Worm (Caenorhabditis elegans): ENCODE results near the gene pals-26.
A peak's percentile ranks its signal among the peaks of the same experiment; 100 is the strongest.

pals-26 gene

DNA sequence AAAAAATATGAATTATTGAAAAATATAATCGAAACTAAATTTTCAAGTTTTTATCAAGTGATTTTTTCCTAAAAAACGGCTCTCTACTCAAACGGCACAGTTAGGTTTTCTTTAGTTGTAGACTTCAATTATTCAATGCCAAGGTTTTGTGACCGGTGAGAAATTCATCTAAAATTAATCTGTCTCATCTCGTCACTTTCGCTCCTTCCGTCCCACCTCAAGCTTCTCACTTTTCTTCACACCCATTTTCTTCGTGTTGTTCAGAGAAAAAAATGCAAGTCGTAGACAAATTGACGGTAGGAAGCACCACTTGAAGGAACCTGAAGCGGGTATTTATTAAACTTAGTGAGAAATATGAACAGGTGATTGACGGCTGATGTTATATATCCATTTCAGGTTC is 16.4 kb downstream of the pals-26 start:
- TF ChIP-seq F13C5.2 (tag; optimal IDR thresholded peaks at IDR 0.05): no peak
- TF ChIP-seq hnd-1 (tag; optimal IDR thresholded peaks at IDR 0.05): no peak
- TF ChIP-seq ceh-36 (tag; optimal IDR thresholded peaks at IDR 0.05): no peak
- TF ChIP-seq tra-4 (tag; optimal IDR thresholded peaks at IDR 0.05): no peak
- no peak for TF ChIP-seq hmbx-1 (tag; optimal IDR thresholded peaks at IDR 0.05)
- no peak for TF ChIP-seq sea-1 (GFP tag; conservative IDR thresholded peaks at IDR 0.05)
- no peak for TF ChIP-seq tbx-11 (GFP tag; IDR thresholded peaks at IDR 0.05)

DNA sequence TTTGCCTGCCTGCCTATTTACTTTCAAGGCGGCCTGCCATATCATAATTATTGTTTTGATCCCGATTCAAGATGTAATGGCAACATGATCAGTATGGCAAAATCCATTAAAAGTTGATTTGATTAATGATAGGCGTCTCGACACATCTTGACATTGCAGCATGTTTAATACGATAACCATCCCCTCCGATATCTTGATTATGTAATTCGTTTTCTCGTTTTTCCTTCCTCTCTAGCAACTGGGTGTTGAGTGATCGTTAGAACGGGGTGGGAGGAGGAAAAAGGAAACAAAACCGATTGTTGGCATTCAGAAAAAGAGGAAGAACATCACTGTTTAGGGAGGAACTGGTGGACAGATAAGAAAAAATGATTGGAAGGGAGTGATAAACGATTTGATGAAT is 17.0 kb downstream of the pals-26 start:
- TF ChIP-seq flt-1 (GFP tag; IDR thresholded peaks at IDR 0.05) (no peak), ets-7 (tag; optimal IDR thresholded peaks at IDR 0.05) (no peak), ceh-36 (tag; optimal IDR thresholded peaks at IDR 0.05) (no peak), tra-4 (tag; optimal IDR thresholded peaks at IDR 0.05) (no peak), ama-1 (optimal IDR thresholded peaks at IDR 0.05) (no peak), pes-1 (GFP tag; IDR thresholded peaks at IDR 0.05) (no peak)

DNA sequence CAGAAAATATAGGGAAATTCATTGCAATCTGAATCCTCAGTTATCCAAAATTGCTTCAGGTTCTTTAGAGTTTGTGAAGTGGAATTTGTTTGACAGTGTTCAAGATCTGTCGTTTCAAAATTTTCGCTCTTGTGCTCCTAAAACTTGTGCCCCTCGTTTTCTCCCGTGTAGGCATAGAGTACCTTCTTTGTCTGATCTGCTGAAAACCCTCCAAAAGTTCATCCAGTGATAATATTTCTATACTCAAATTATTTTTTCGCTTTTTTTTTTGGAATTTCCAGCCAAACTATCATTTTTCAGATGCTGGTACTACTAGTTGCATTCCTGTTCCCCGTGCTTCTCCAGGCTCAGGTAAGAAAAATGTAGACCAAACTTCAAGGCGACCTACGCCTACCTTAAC is 19.5 kb downstream of the pals-26 start, which contains the start of gene R07E5.4:
TSS of gene R07E5.4 (plus strand) at position 301 of the 400 bp plus-strand sequence.
- no peak for TF ChIP-seq hnd-1 (tag; optimal IDR thresholded peaks at IDR 0.05)
- no peak for TF ChIP-seq hmg-4 (GFP tag; optimal IDR thresholded peaks at IDR 0.05)
- TF ChIP-seq flt-1 (GFP tag; IDR thresholded peaks at IDR 0.05): no peak
- no peak for TF ChIP-seq scrt-1 (GFP tag; IDR thresholded peaks at IDR 0.05)
- no peak for TF ChIP-seq ets-7 (tag; optimal IDR thresholded peaks at IDR 0.05)

DNA sequence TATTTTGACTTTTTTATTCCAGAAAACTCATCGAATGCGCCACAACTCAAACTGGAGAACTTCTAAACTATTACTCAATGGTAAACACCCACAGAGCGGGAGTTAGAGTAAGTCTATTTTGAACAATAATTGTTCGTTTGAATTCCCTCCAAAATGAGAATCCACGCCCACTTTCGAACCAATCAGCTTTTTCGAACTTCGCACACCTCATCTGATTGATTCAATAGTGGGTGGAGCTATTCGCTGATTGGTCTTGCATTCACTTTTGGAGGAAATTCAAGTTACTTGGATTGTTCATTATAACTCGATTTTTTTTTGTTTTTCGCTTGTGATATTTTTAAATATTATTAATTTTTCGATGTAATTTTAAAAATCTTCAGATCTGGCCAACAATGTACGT is 20.9 kb downstream of the pals-26 start:
- TF ChIP-seq flt-1 (GFP tag; IDR thresholded peaks at IDR 0.05) (no peak), ceh-13 (GFP tag; optimal IDR thresholded peaks at IDR 0.05) (no peak), scrt-1 (GFP tag; IDR thresholded peaks at IDR 0.05) (no peak), F13C5.2 (tag; optimal IDR thresholded peaks at IDR 0.05) (no peak), sea-1 (GFP tag; conservative IDR thresholded peaks at IDR 0.05) (no peak), hnd-1 (tag; optimal IDR thresholded peaks at IDR 0.05) (no peak), B0310.2 (tag; optimal IDR thresholded peaks at IDR 0.05) (no peak), tra-4 (tag; optimal IDR thresholded peaks at IDR 0.05) (no peak), hmbx-1 (tag; optimal IDR thresholded peaks at IDR 0.05) (no peak), pes-1 (GFP tag; IDR thresholded peaks at IDR 0.05) (no peak)

DNA sequence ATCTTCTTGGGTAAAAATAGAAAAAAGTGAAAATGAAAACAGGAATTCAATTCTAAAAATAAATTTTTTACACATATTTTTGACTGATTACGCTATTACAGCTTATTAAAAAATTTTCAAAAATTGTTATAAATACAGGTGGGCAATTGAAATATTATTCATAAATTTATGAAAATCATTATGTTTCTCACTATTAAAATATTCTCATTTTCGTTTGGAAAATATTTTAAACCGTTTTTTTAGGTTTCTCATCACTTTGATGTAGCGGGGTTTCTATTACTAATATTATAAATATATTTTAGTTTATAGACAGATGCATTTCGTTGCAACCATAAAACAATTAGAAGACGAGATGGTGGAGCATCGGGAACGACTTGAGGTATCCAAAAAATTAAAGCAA is 22.2 kb downstream of the pals-26 start, which contains the start of gene R07E5.5:
TSS of gene R07E5.5 (plus strand) at position 301 of the 400 bp plus-strand sequence.
- TF ChIP-seq ceh-13 (GFP tag; optimal IDR thresholded peaks at IDR 0.05) (no peak), hnd-1 (tag; optimal IDR thresholded peaks at IDR 0.05) (no peak), flt-1 (GFP tag; IDR thresholded peaks at IDR 0.05) (no peak), tbx-37 (GFP tag; conservative IDR thresholded peaks at IDR 0.05) (no peak), F13C5.2 (tag; optimal IDR thresholded peaks at IDR 0.05) (no peak), B0310.2 (tag; optimal IDR thresholded peaks at IDR 0.05) (no peak), ama-1 (optimal IDR thresholded peaks at IDR 0.05) (no peak), hmbx-1 (tag; optimal IDR thresholded peaks at IDR 0.05) (no peak), tbx-11 (GFP tag; IDR thresholded peaks at IDR 0.05) (no peak), scrt-1 (GFP tag; IDR thresholded peaks at IDR 0.05) (no peak), tra-4 (tag; optimal IDR thresholded peaks at IDR 0.05) (no peak), aly-1 (tag; optimal IDR thresholded peaks at IDR 0.05) (no peak), ceh-36 (tag; optimal IDR thresholded peaks at IDR 0.05) (no peak), ets-7 (tag; optimal IDR thresholded peaks at IDR 0.05) (no peak), pes-1 (GFP tag; IDR thresholded peaks at IDR 0.05) (no peak), sea-1 (GFP tag; conservative IDR thresholded peaks at IDR 0.05) (no peak), hmg-4 (GFP tag; optimal IDR thresholded peaks at IDR 0.05) (no peak)

DNA sequence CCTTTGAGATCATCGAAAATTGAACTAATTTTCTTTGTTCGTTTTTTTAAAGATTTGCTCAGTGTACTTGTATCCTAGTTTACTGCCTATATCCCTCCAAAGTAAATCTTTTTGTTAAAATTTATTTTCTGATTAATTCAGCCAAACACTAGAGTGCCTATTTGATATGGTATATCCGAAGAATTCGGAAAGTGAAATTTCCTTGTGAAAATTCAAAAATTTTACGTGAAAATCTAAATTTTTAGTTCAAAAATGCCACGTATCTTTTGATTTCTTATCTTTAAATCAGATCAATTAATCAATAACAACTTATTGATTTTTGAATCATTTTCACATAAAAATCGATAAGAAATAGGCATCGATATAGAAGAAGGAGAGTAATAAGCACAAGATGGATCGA is 23.5 kb downstream of the pals-26 start, which contains the start of gene R07E5.6:
TSS of gene R07E5.6 (plus strand) at position 301 of the 400 bp plus-strand sequence.
- no peak for TF ChIP-seq ceh-13 (GFP tag; optimal IDR thresholded peaks at IDR 0.05)
- TF ChIP-seq sea-1 (GFP tag; conservative IDR thresholded peaks at IDR 0.05): no peak
- no peak for TF ChIP-seq tbx-11 (GFP tag; IDR thresholded peaks at IDR 0.05)
- no peak for TF ChIP-seq tra-4 (tag; optimal IDR thresholded peaks at IDR 0.05)
- TF ChIP-seq F13C5.2 (tag; optimal IDR thresholded peaks at IDR 0.05): no peak
- no peak for TF ChIP-seq ama-1 (optimal IDR thresholded peaks at IDR 0.05)
- TF ChIP-seq ceh-36 (tag; optimal IDR thresholded peaks at IDR 0.05): no peak
- no peak for TF ChIP-seq aly-1 (tag; optimal IDR thresholded peaks at IDR 0.05)
- no peak for TF ChIP-seq pes-1 (GFP tag; IDR thresholded peaks at IDR 0.05)
- no peak for TF ChIP-seq hmg-4 (GFP tag; optimal IDR thresholded peaks at IDR 0.05)
- TF ChIP-seq hmbx-1 (tag; optimal IDR thresholded peaks at IDR 0.05): no peak
- TF ChIP-seq ets-7 (tag; optimal IDR thresholded peaks at IDR 0.05): no peak

DNA sequence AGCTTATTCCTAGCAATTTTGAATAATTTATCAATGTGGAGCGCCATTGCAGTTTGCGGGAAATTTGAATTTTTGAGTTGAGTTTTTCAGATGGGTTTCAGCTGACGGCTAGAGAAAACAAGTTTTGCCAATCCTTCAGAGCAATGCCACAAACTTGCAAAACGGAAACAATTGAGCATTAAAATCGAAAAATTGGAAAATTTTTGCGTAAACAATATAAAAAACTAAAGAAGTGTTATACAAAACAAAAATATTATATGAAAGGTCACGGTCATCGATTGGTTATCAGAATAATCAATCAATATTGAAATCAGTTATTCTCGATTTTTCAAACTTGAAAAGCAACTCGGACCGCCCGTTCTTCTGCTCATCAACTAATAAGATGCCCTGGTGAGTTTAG is 26.2 kb downstream of the pals-26 start, which contains the start of gene R07E5.15:
TSS of gene R07E5.15 (plus strand) at position 301 of the 400 bp plus-strand sequence.
- TF ChIP-seq pes-1 (GFP tag; IDR thresholded peaks at IDR 0.05) (no peak), hmbx-1 (tag; optimal IDR thresholded peaks at IDR 0.05) (no peak), ceh-13 (GFP tag; optimal IDR thresholded peaks at IDR 0.05) (no peak), tra-4 (tag; optimal IDR thresholded peaks at IDR 0.05) (no peak), ceh-36 (tag; optimal IDR thresholded peaks at IDR 0.05) (no peak), flt-1 (GFP tag; IDR thresholded peaks at IDR 0.05) (no peak), tbx-37 (GFP tag; conservative IDR thresholded peaks at IDR 0.05) (no peak), tbx-11 (GFP tag; IDR thresholded peaks at IDR 0.05) (no peak), scrt-1 (GFP tag; IDR thresholded peaks at IDR 0.05) (no peak), sea-1 (GFP tag; conservative IDR thresholded peaks at IDR 0.05) (no peak), ama-1 (optimal IDR thresholded peaks at IDR 0.05) (no peak), F13C5.2 (tag; optimal IDR thresholded peaks at IDR 0.05) (no peak), hmg-4 (GFP tag; optimal IDR thresholded peaks at IDR 0.05) (no peak), B0310.2 (tag; optimal IDR thresholded peaks at IDR 0.05) (no peak), ets-7 (tag; optimal IDR thresholded peaks at IDR 0.05) (no peak), hnd-1 (tag; optimal IDR thresholded peaks at IDR 0.05) (no peak), aly-1 (tag; optimal IDR thresholded peaks at IDR 0.05) (no peak)

DNA sequence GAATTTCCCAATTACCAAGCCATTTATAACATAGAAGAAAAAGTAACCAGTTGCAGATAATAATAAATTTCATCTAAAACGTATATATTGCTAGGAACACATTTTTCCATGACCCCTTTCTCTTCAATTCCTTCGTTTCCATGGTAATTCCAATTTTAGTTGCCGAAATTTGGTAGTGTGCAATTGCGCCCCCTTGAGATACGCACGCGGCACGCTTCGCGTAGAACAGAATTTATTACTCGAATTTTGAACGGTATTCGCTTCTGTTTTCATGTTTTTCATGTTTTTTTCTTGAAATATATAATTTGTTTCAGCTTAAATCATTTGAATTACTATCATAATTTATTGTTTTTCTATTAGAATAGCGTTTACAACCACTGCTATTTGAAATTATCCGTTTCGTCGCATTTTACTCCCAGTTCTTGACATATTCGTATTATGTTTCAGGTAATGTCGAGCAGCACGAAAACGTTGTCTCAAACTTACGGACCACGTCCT is 29.4 kb downstream of the pals-26 start, which contains the start of the genes R07E5.17 and snfc-5:
TSS of gene R07E5.17 (minus strand) at position 98 of the 498 bp plus-strand sequence.
TSS of gene snfc-5 (plus strand) at position 448 of the 498 bp plus-strand sequence.
- no peak for TF ChIP-seq sea-1 (GFP tag; conservative IDR thresholded peaks at IDR 0.05)
- no peak for TF ChIP-seq ama-1 (optimal IDR thresholded peaks at IDR 0.05)
- peak; percentile 59 for TF ChIP-seq F13C5.2 (tag; optimal IDR thresholded peaks at IDR 0.05)
- no peak for TF ChIP-seq ets-7 (tag; optimal IDR thresholded peaks at IDR 0.05)

Measured in whole organism, early embryonic.